Fruit fly (Drosophila melanogaster): Measurements from ENCODE around the gene Srg3.

The Srg3 gene

DNA sequence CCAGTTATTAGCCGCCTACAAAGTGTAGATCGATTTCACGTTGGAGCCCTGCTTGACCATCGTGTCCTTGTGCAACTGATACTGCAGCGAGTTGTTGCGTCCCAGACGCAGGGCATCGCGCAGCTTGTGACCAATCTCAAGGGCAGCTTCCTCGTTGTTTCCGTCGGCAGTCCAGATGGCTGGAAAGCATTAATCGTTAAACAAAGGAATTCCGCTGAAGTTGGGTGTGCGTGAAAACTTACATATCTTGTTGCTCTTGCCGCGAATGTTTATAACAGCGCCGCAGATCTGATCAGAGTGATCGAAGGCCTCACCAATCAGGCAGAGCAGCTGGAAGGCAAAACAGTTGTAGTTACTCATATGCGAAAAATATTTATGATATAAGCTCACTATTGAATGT is 43.2 kb upstream of the Srg3 start:
- TF ChIP-seq CG1621 (tag; optimal IDR thresholded peaks at IDR 0.05), result peak; percentile 55
- peak; percentile 13 for TF ChIP-seq Sox14 (GFP tag; optimal IDR thresholded peaks at IDR 0.05)
- no peak for TF ChIP-seq Hr39 (GFP tag; optimal IDR thresholded peaks at IDR 0.05)

DNA sequence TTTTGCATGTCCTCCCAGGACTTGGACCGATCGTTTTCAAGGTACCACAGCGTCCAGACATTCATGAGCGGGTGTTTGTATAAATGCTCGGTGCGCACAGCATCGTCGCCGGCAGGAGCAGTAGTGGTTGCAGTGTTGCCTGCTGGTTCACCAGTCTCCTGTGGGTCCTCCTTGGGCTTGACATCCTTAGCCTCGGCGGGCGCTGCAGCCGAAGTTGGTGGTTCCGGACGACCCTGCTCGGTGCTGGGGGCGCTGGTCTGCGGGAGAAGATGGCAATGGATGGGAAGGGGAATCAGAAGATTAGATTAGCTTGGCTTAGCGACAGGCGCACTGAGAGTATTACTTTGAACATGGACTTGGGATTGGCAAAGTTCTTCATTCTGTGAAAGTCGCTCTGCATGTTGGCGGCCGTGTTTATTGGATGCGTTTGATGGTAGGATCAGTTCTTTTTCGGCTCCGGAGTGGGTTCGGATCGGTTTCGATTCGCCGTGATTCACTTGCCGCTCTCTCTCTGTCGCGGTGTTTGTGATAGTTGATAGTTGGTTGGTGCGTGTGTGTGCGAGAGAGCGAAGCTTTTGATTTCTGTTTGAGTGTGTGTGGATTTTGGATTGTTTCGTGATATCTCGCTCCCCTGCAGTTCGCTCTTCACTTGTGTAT is 42.2 kb upstream of the Srg3 start:
- TF ChIP-seq CG1621 (tag; optimal IDR thresholded peaks at IDR 0.05) (peak; percentile 58), CG11294 (GFP tag; IDR thresholded peaks at IDR 0.05) (no peak), CG15336 (GFP tag; IDR thresholded peaks at IDR 0.05) (peak; percentile 43; the same call in 1 of the 2 replicates), CG6163 (GFP tag; IDR thresholded peaks at IDR 0.05) (0 out of 3 replicates have a peak, but pooled peaks have one; percentile 24)

DNA sequence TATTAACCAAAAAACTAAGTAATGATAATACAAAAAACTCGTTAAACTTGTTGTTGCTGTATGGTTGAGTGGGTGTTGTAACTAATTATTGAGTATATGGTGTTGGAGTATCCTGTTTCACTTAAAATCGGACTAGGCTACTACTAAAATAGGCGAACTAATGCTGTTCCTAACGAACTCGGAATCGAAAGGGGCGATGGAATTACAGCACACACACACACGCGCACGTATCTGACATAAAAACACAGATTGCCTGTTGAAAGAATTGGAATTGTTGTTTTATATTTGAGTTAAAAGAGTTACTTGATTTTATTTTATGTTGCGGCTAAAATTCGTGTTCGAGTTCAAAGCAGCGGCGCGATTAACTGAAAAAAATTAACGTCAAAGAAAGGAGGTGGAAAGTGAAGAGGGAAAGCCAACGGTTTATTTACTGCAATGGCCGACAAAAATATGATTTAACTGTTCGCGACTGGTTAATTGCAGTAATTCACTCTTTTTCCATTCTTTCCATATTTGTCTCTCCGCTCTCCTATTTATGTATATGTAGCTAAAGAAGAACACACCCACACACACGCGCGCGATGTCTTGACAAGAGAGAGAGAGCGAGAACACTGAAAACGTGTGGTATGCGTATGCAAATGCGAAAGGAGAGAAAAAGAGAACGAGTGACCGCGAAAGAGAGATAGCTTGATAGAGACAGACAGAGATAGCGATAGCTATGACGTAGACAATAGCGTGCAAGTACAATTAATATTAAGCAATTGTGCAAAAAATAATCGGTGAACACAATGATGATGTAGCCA is 41.5 kb upstream of the Srg3 start:
- TF ChIP-seq CG1621 (tag; optimal IDR thresholded peaks at IDR 0.05), result peak; percentile 30
- TF ChIP-seq CG6163 (GFP tag; IDR thresholded peaks at IDR 0.05), result peak; percentile 56; the same call in 2 of the 3 replicates
- peak; percentile 13 for TF ChIP-seq CG9139 (GFP tag; optimal IDR thresholded peaks at IDR 0.05)
- no peak for TF ChIP-seq Ets21C (GFP tag; optimal IDR thresholded peaks at IDR 0.05)
- peak; percentile 15 for TF ChIP-seq CG16779 (tag; optimal IDR thresholded peaks at IDR 0.05)
- no peak for TF ChIP-seq Blimp-1 (GFP tag; optimal IDR thresholded peaks at IDR 0.05)
- TF ChIP-seq fkh (GFP tag; optimal IDR thresholded peaks at IDR 0.05), result peak; percentile 1
- peak; percentile 67 for TF ChIP-seq vri (GFP tag; optimal IDR thresholded peaks at IDR 0.05)
- peak; percentile 44 to 72 for TF ChIP-seq ss (GFP tag; optimal IDR thresholded peaks at IDR 0.05)
- TF ChIP-seq CG4318 (GFP tag; optimal IDR thresholded peaks at IDR 0.05), result no peak

DNA sequence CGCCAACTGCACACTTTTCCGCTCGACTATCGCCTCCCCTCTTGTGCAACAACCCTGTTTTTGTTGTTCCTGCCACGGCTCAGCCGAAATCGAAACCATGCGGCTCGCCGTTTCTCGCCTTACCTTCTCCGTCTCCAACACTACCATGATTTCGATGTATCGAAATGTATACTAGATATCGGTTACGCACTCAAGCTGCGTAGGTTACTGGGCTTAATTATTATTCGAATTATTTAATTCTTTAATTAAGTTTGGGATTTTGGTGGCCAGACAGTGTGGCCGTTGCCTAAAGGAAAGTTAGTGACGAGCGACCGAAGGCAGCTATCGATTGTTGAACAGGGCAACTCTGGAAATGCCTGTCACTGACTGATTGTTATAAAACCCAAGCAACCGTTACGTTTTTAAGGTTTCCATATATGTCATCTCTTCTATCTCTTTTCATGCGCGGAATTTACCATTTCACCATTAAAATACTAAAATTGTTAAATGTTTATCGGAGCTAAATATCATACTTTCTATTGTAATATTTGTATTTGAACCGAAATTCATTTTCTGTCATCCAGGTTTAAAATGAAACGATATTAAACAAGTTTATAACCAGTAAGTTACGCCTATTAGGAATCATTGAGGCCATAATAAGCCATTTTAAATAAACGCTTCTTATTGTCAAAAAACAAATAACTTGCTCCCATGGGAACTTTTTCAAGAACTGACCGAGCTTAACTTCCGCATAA is 40.7 kb upstream of the Srg3 start, which contains the start of gene eIF4E1:
Gene eIF4E1, minus strand, starts transcription at position 304 of the 734 bp plus-strand sequence.
- TF ChIP-seq CG3032 (tag; optimal IDR thresholded peaks at IDR 0.05), result no peak
- peak; percentile 14 for TF ChIP-seq lz (GFP tag; optimal IDR thresholded peaks at IDR 0.05)
- peak; percentile 83 for TF ChIP-seq Eip78C (GFP tag)
- TF ChIP-seq topi (GFP tag; optimal IDR thresholded peaks at IDR 0.05), result peak; percentile 8
- TF ChIP-seq CG31627 (GFP tag; optimal IDR thresholded peaks at IDR 0.05), result peak; percentile 9
- 0 out of 3 replicates have a peak, but pooled peaks have one; percentile 0 for TF ChIP-seq CG6163 (GFP tag; IDR thresholded peaks at IDR 0.05)
- no peak for TF ChIP-seq cyc (GFP tag; optimal IDR thresholded peaks at IDR 0.05)

DNA sequence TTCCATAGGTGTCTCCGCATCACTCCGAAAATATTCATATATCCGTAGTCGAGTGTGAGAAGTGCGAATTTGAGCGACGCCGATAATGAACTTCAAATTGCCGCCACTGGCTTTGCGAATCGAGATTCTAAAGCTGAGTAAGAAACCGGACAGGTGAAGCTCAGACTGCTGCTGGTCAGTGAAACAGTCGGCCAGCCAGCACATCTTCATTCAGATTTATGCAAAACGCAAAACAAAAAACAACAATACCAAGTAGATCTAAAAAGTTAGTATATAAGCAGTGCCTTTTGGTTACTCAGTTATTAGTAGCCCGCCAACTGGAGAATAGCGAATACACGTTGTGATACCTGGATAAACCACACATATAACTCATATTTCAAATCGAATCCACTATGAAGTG is 38.5 kb upstream of the Srg3 start, which contains the start of gene Cpr67B:
Gene Cpr67B, plus strand, starts transcription at position 301 of the 400 bp plus-strand sequence.
- no peak for TF ChIP-seq fd85E (GFP tag; optimal IDR thresholded peaks at IDR 0.05)
- TF ChIP-seq CG31627 (GFP tag; optimal IDR thresholded peaks at IDR 0.05), result no peak
- no peak for TF ChIP-seq topi (GFP tag; optimal IDR thresholded peaks at IDR 0.05)
- TF ChIP-seq CG6792 (GFP tag; optimal IDR thresholded peaks at IDR 0.05), result no peak
- TF ChIP-seq achi (GFP tag; optimal IDR thresholded peaks at IDR 0.05), result no peak
- no peak for TF ChIP-seq Sox102F (GFP tag; optimal IDR thresholded peaks at IDR 0.05)
- no peak for TF ChIP-seq Smox (GFP tag; optimal IDR thresholded peaks at IDR 0.05)
- no peak for TF ChIP-seq CG3032 (tag; optimal IDR thresholded peaks at IDR 0.05)
- TF ChIP-seq CG7368 (GFP tag; optimal IDR thresholded peaks at IDR 0.05), result no peak
- TF ChIP-seq Ets21C (GFP tag; optimal IDR thresholded peaks at IDR 0.05), result no peak
- no peak for TF ChIP-seq Eip93F (GFP tag; optimal IDR thresholded peaks at IDR 0.05)
- TF ChIP-seq ss (GFP tag; optimal IDR thresholded peaks at IDR 0.05), result no peak
- no peak for TF ChIP-seq CG32006 (GFP tag; optimal IDR thresholded peaks at IDR 0.05)
- no peak for TF ChIP-seq CG34406 (GFP tag; optimal IDR thresholded peaks at IDR 0.05)
- no peak for TF ChIP-seq Hr38 (GFP tag; optimal IDR thresholded peaks at IDR 0.05)
- TF ChIP-seq cyc (GFP tag; optimal IDR thresholded peaks at IDR 0.05), result no peak
- TF ChIP-seq Sox14 (GFP tag; optimal IDR thresholded peaks at IDR 0.05), result no peak
- no peak for TF ChIP-seq Gug (GFP tag; IDR thresholded peaks at IDR 0.05)

Measured in whole organism, prepupa.